Worm (Caenorhabditis elegans): Measurements from ENCODE around the gene rha-2.

The rha-2 gene

ce11 chrIII:8588592-8589153 is 25.7 kb downstream of the rha-2 start, which contains the start of gene glr-1:
Gene glr-1, minus strand, starts transcription at chrIII:8588642.
- TF ChIP-seq tab-1 (GFP tag; IDR thresholded peaks at IDR 0.05) (no peak), T22C8.4 (GFP tag; IDR thresholded peaks at IDR 0.05) (no peak), cog-1 (tag; optimal IDR thresholded peaks at IDR 0.05) (no peak), ref-1 (GFP tag; conservative IDR thresholded peaks at IDR 0.05) (no peak), flt-1 (GFP tag; IDR thresholded peaks at IDR 0.05) (no peak), ztf-29 (GFP tag; IDR thresholded peaks at IDR 0.05) (no peak), ztf-23 (GFP tag; IDR thresholded peaks at IDR 0.05) (no peak), klf-2 (GFP tag; conservative IDR thresholded peaks at IDR 0.05) (no peak)

- TF ChIP-seq med-1 (GFP tag; optimal IDR thresholded peaks at IDR 0.05; ENCODE audit: insufficient read depth): no peak
- TF ChIP-seq klf-2 (GFP tag; conservative IDR thresholded peaks at IDR 0.05): no peak
- TF ChIP-seq ztf-29 (GFP tag; IDR thresholded peaks at IDR 0.05): no peak
- TF ChIP-seq tab-1 (GFP tag; IDR thresholded peaks at IDR 0.05): no peak
- no peak for TF ChIP-seq cog-1 (tag; optimal IDR thresholded peaks at IDR 0.05)
- no peak for TF ChIP-seq T22C8.4 (GFP tag; IDR thresholded peaks at IDR 0.05)
- no peak for TF ChIP-seq ztf-23 (GFP tag; IDR thresholded peaks at IDR 0.05)
- TF ChIP-seq flt-1 (GFP tag; IDR thresholded peaks at IDR 0.05): no peak
- no peak for TF ChIP-seq ref-1 (GFP tag; conservative IDR thresholded peaks at IDR 0.05)
Observed at ce11 chrIII:8580802-8581201, 33.6 kb downstream of the rha-2 start, which contains the start of gene doxa-1. Gene doxa-1, plus strand, starts transcription at chrIII:8581102.

- TF ChIP-seq ztf-29 (GFP tag; IDR thresholded peaks at IDR 0.05) (no peak), ref-1 (GFP tag; conservative IDR thresholded peaks at IDR 0.05) (no peak)
Observed at ce11 chrIII:8579367-8579766, 35.0 kb downstream of the rha-2 start.

- TF ChIP-seq cog-1 (tag; optimal IDR thresholded peaks at IDR 0.05) (no peak), flt-1 (GFP tag; IDR thresholded peaks at IDR 0.05) (no peak), tab-1 (GFP tag; IDR thresholded peaks at IDR 0.05) (no peak), ref-1 (GFP tag; conservative IDR thresholded peaks at IDR 0.05) (no peak), med-1 (GFP tag; optimal IDR thresholded peaks at IDR 0.05; ENCODE audit: insufficient read depth) (no peak), ztf-29 (GFP tag; IDR thresholded peaks at IDR 0.05) (no peak), ztf-23 (GFP tag; IDR thresholded peaks at IDR 0.05) (no peak), klf-2 (GFP tag; conservative IDR thresholded peaks at IDR 0.05) (no peak), T22C8.4 (GFP tag; IDR thresholded peaks at IDR 0.05) (no peak)
Observed at ce11 chrIII:8578381-8578780, 36.0 kb downstream of the rha-2 start.

- TF ChIP-seq cog-1 (tag; optimal IDR thresholded peaks at IDR 0.05) (no peak), T22C8.4 (GFP tag; IDR thresholded peaks at IDR 0.05) (no peak), ztf-23 (GFP tag; IDR thresholded peaks at IDR 0.05) (no peak), klf-2 (GFP tag; conservative IDR thresholded peaks at IDR 0.05) (no peak), ztf-29 (GFP tag; IDR thresholded peaks at IDR 0.05) (no peak), tab-1 (GFP tag; IDR thresholded peaks at IDR 0.05) (no peak), med-1 (GFP tag; optimal IDR thresholded peaks at IDR 0.05; ENCODE audit: insufficient read depth) (no peak), ref-1 (GFP tag; conservative IDR thresholded peaks at IDR 0.05) (no peak)
Observed at ce11 chrIII:8577534-8577933, 36.8 kb downstream of the rha-2 start.

- no peak for TF ChIP-seq cog-1 (tag; optimal IDR thresholded peaks at IDR 0.05)
- no peak for TF ChIP-seq ztf-23 (GFP tag; IDR thresholded peaks at IDR 0.05)
- no peak for TF ChIP-seq ztf-29 (GFP tag; IDR thresholded peaks at IDR 0.05)
- no peak for TF ChIP-seq klf-2 (GFP tag; conservative IDR thresholded peaks at IDR 0.05)
- TF ChIP-seq ref-1 (GFP tag; conservative IDR thresholded peaks at IDR 0.05): no peak
Observed at ce11 chrIII:8575359-8576101, 38.8 kb downstream of the rha-2 start.

ce11 chrIII:8574299-8574698 is 40.1 kb downstream of the rha-2 start:
- TF ChIP-seq ref-1 (GFP tag; conservative IDR thresholded peaks at IDR 0.05) (no peak), med-1 (GFP tag; optimal IDR thresholded peaks at IDR 0.05; ENCODE audit: insufficient read depth) (no peak)

ce11 chrIII:8573869-8574268 is 40.5 kb downstream of the rha-2 start:
- TF ChIP-seq flt-1 (GFP tag; IDR thresholded peaks at IDR 0.05) (no peak), ref-1 (GFP tag; conservative IDR thresholded peaks at IDR 0.05) (no peak), ztf-29 (GFP tag; IDR thresholded peaks at IDR 0.05) (no peak), med-1 (GFP tag; optimal IDR thresholded peaks at IDR 0.05; ENCODE audit: insufficient read depth) (no peak), T22C8.4 (GFP tag; IDR thresholded peaks at IDR 0.05) (no peak), tab-1 (GFP tag; IDR thresholded peaks at IDR 0.05) (no peak), klf-2 (GFP tag; conservative IDR thresholded peaks at IDR 0.05) (no peak), cog-1 (tag; optimal IDR thresholded peaks at IDR 0.05) (no peak), ztf-23 (GFP tag; IDR thresholded peaks at IDR 0.05) (no peak)

- TF ChIP-seq flt-1 (GFP tag; IDR thresholded peaks at IDR 0.05) (no peak), T22C8.4 (GFP tag; IDR thresholded peaks at IDR 0.05) (no peak), med-1 (GFP tag; optimal IDR thresholded peaks at IDR 0.05; ENCODE audit: insufficient read depth) (no peak), cog-1 (tag; optimal IDR thresholded peaks at IDR 0.05) (no peak), tab-1 (GFP tag; IDR thresholded peaks at IDR 0.05) (no peak), ref-1 (GFP tag; conservative IDR thresholded peaks at IDR 0.05) (no peak), klf-2 (GFP tag; conservative IDR thresholded peaks at IDR 0.05) (no peak), ztf-29 (GFP tag; IDR thresholded peaks at IDR 0.05) (no peak), ztf-23 (GFP tag; IDR thresholded peaks at IDR 0.05) (no peak)
Observed at ce11 chrIII:8573301-8573700, 41.1 kb downstream of the rha-2 start.

ce11 chrIII:8571845-8572244 is 42.5 kb downstream of the rha-2 start:
- TF ChIP-seq ztf-23 (GFP tag; IDR thresholded peaks at IDR 0.05) (no peak), ref-1 (GFP tag; conservative IDR thresholded peaks at IDR 0.05) (no peak), tab-1 (GFP tag; IDR thresholded peaks at IDR 0.05) (no peak), T22C8.4 (GFP tag; IDR thresholded peaks at IDR 0.05) (no peak), klf-2 (GFP tag; conservative IDR thresholded peaks at IDR 0.05) (no peak), cog-1 (tag; optimal IDR thresholded peaks at IDR 0.05) (no peak), flt-1 (GFP tag; IDR thresholded peaks at IDR 0.05) (no peak), ztf-29 (GFP tag; IDR thresholded peaks at IDR 0.05) (no peak), med-1 (GFP tag; optimal IDR thresholded peaks at IDR 0.05; ENCODE audit: insufficient read depth) (no peak)

Measured in whole organism, midembryonic.